Fruit fly (Drosophila melanogaster) whole organism, embryonic: ENCODE results near the gene pasi2.

Experiments used
- Asciz ChIP-seq: fragments of 200-800 bp; sonication (Bioruptor generic); optimal IDR thresholded peaks from 2 replicates; lab custom pipeline; 2017; ENCODE audit warnings: missing biosample characterization, mild to moderate bottlenecking, missing genetic modification characterization, missing genetic modification reagents
- Bteb2 ChIP-seq: fragments of 200-800 bp; sonication (Bioruptor generic); optimal IDR thresholded peaks from 2 replicates; lab custom pipeline; 2016; ENCODE audit warnings: missing biosample characterization, missing genetic modification characterization
- CG10979 ChIP-seq: fragments of 200-800 bp; sonication (Bioruptor generic); optimal IDR thresholded peaks from 2 replicates; lab custom pipeline; 2018; ENCODE audit warnings: missing biosample characterization, mild to moderate bottlenecking, missing genetic modification characterization, moderate library complexity
- CG11093 ChIP-seq: fragments of 200-800 bp; sonication (Bioruptor generic); IDR thresholded peaks from 3 replicates; pipeline ENCODE4 v1.3.6; 2022; ENCODE audit warnings: missing biosample characterization, missing genetic modification characterization
- CG12071 ChIP-seq: fragments of 200-800 bp; sonication (Bioruptor generic); optimal IDR thresholded peaks from 3 replicates; lab custom pipeline; 2018; ENCODE audit warnings: missing biosample characterization, mild to moderate bottlenecking, missing genetic modification characterization
- CG14965 ChIP-seq: fragments of 200-800 bp; sonication (Bioruptor generic); optimal IDR thresholded peaks from 2 replicates; lab custom pipeline; 2016; ENCODE audit warnings: missing biosample characterization, missing genetic modification characterization, borderline replicate concordance
- CG15514 ChIP-seq: fragments of 200-800 bp; sonication (Bioruptor generic); optimal IDR thresholded peaks from 3 replicates; lab custom pipeline; 2017; ENCODE audit warnings: missing biosample characterization, missing genetic modification characterization, mild to moderate bottlenecking, moderate library complexity, missing genetic modification reagents
- CG17829 ChIP-seq: fragments of 200-800 bp; optimal IDR thresholded peaks from 2 replicates; lab custom pipeline; 2019; ENCODE audit warnings: missing biosample characterization, mild to moderate bottlenecking, missing genetic modification characterization, moderate library complexity
- CG18262 ChIP-seq: fragments of 200-800 bp; optimal IDR thresholded peaks from 3 replicates; lab custom pipeline; 2019; ENCODE audit warnings: missing biosample characterization, mild to moderate bottlenecking, missing genetic modification characterization, moderate library complexity
- CG18476 ChIP-seq: fragments of 200-800 bp; sonication (Bioruptor generic); optimal IDR thresholded peaks from 2 replicates; lab custom pipeline; 2016; ENCODE audit warnings: missing biosample characterization, mild to moderate bottlenecking, missing genetic modification characterization
- CG31441 ChIP-seq: fragments of 200-800 bp; sonication (Bioruptor generic); IDR thresholded peaks from 2 replicates; pipeline ENCODE4 v1.3.6; 2022; ENCODE audit warnings: missing biosample characterization, missing genetic modification characterization
- CG7556 ChIP-seq: fragments of 200-800 bp; sonication (Bioruptor generic); optimal IDR thresholded peaks from 2 replicates; lab custom pipeline; 2017; ENCODE audit warnings: missing biosample characterization, mild to moderate bottlenecking, missing genetic modification characterization
- CG7786 ChIP-seq: fragments of 200-800 bp; sonication (Bioruptor generic); optimal IDR thresholded peaks from 2 replicates; lab custom pipeline; 2016; ENCODE audit warnings: missing biosample characterization, missing genetic modification characterization
- CG8290 ChIP-seq, 3 experiments: fragments of 200-800 bp; sonication (Bioruptor generic); optimal IDR thresholded peaks; 2 replicates each; lab custom pipeline; 2016 to 2019; ENCODE audit warnings: missing biosample characterization in 3 of 3, missing genetic modification characterization in 3 of 3, mild to moderate bottlenecking in 2 of 3, moderate library complexity in 1 of 3
- CG9876 ChIP-seq: fragments of 200-800 bp; sonication (Bioruptor generic); optimal IDR thresholded peaks from 2 replicates; lab custom pipeline; 2016; ENCODE audit warnings: missing biosample characterization, missing genetic modification characterization
- CG9932 ChIP-seq: fragments of 200-800 bp; sonication (Bioruptor generic); IDR thresholded peaks from 2 replicates; pipeline ENCODE4 v1.3.6; 2022; ENCODE audit warnings: missing biosample characterization, missing genetic modification characterization
- Dad ChIP-seq: fragments of 200-800 bp; sonication (Bioruptor generic); optimal IDR thresholded peaks from 3 replicates; lab custom pipeline; 2016; ENCODE audit warnings: missing biosample characterization, missing genetic modification characterization
- Drgx ChIP-seq: fragments of 200-800 bp; sonication (Bioruptor generic); IDR thresholded peaks from 2 replicates; pipeline ENCODE4 v1.3.6; 2022; ENCODE audit warnings: missing biosample characterization, missing genetic modification characterization
- Elba2 ChIP-seq: fragments of 200-800 bp; sonication (Bioruptor generic); optimal IDR thresholded peaks from 3 replicates; lab custom pipeline; 2016; ENCODE audit warnings: missing biosample characterization, missing genetic modification characterization
- Fer1 ChIP-seq: fragments of 200-800 bp; sonication (Bioruptor generic); optimal IDR thresholded peaks from 2 replicates; lab custom pipeline; 2017; ENCODE audit warnings: missing biosample characterization, mild to moderate bottlenecking, missing genetic modification characterization
- Fer2 ChIP-seq: fragments of 200-800 bp; sonication (Bioruptor generic); optimal IDR thresholded peaks from 2 replicates; lab custom pipeline; 2018; ENCODE audit warnings: missing biosample characterization, mild to moderate bottlenecking, missing genetic modification characterization, moderate library complexity
- Gsc ChIP-seq: fragments of 200-800 bp; sonication (Bioruptor generic); IDR thresholded peaks from 2 replicates; pipeline ENCODE4 v1.3.6; 2022; ENCODE audit warnings: missing biosample characterization, missing genetic modification characterization
- Hmx ChIP-seq: fragments of 200-800 bp; sonication (Bioruptor generic); optimal IDR thresholded peaks from 2 replicates; lab custom pipeline; 2016; ENCODE audit warnings: missing biosample characterization, missing genetic modification characterization
- NFAT ChIP-seq: fragments of 200-800 bp; sonication (Bioruptor generic); IDR thresholded peaks from 2 replicates; pipeline ENCODE4 v1.3.6; 2022; ENCODE audit warnings: missing biosample characterization, missing genetic modification characterization
- Neu2 ChIP-seq: fragments of 200-800 bp; sonication (Bioruptor generic); optimal IDR thresholded peaks from 3 replicates; lab custom pipeline; 2016; ENCODE audit warnings: missing biosample characterization, missing genetic modification characterization, borderline replicate concordance
- Oaz ChIP-seq: fragments of 200-800 bp; sonication (Bioruptor generic); IDR thresholded peaks from 2 replicates; pipeline ENCODE4 v1.3.6; 2022; ENCODE audit warnings: missing biosample characterization, missing genetic modification characterization
- Opbp ChIP-seq: fragments of 200-800 bp; sonication (Bioruptor generic); IDR thresholded peaks from 3 replicates; pipeline ENCODE4 v1.3.6; 2022; ENCODE audit warnings: missing biosample characterization, missing genetic modification characterization; ENCODE audit not compliant: partially characterized antibody
- Side ChIP-seq: fragments of 200-800 bp; sonication (Bioruptor generic); optimal IDR thresholded peaks from 2 replicates; lab custom pipeline; 2016; ENCODE audit warnings: missing biosample characterization, missing genetic modification characterization
- Six4 ChIP-seq: fragments of 200-800 bp; sonication (Bioruptor generic); optimal IDR thresholded peaks from 2 replicates; lab custom pipeline; 2016; ENCODE audit warnings: missing biosample characterization, missing genetic modification characterization
- Sox100B ChIP-seq: fragments of 200-800 bp; sonication (Bioruptor generic); optimal IDR thresholded peaks from 3 replicates; lab custom pipeline; 2018; ENCODE audit warnings: missing biosample characterization, mild to moderate bottlenecking, missing genetic modification characterization
- Sox102F ChIP-seq: fragments of 200-800 bp; sonication (Bioruptor generic); optimal IDR thresholded peaks from 2 replicates; lab custom pipeline; 2018; ENCODE audit warnings: missing biosample characterization, mild to moderate bottlenecking, missing genetic modification characterization, moderate library complexity
- Sry-δ ChIP-seq: fragments of 200-800 bp; sonication (Bioruptor generic); optimal IDR thresholded peaks from 2 replicates; lab custom pipeline; 2016; ENCODE audit warnings: missing biosample characterization, missing genetic modification characterization
- abd-A ChIP-seq: fragments of 200-800 bp; sonication (Bioruptor generic); optimal IDR thresholded peaks from 3 replicates; lab custom pipeline; 2019; ENCODE audit warnings: missing biosample characterization, mild to moderate bottlenecking, missing genetic modification characterization, moderate library complexity
- al ChIP-seq: fragments of 200-800 bp; sonication (Bioruptor generic); IDR thresholded peaks from 2 replicates; pipeline ENCODE4 v1.3.6; 2022; ENCODE audit warnings: missing biosample characterization, missing genetic modification characterization
- amos ChIP-seq: fragments of 200-800 bp; sonication (Bioruptor generic); IDR thresholded peaks from 2 replicates; pipeline ENCODE4 v1.3.6; 2022; ENCODE audit warnings: missing biosample characterization, missing genetic modification characterization; ENCODE audit not compliant: partially characterized antibody
- bbx ChIP-seq: fragments of 200-800 bp; sonication (Bioruptor generic); IDR thresholded peaks from 2 replicates; pipeline ENCODE4 v1.3.6; 2022; ENCODE audit warnings: missing biosample characterization, missing genetic modification characterization; ENCODE audit not compliant: partially characterized antibody
- bigmax ChIP-seq: fragments of 200-800 bp; sonication (Bioruptor generic); optimal IDR thresholded peaks from 2 replicates; lab custom pipeline; 2018; ENCODE audit warnings: missing biosample characterization, mild to moderate bottlenecking, missing genetic modification characterization
- crc ChIP-seq: fragments of 200-800 bp; sonication (Bioruptor generic); optimal IDR thresholded peaks from 2 replicates; lab custom pipeline; 2016; ENCODE audit warnings: missing biosample characterization, missing genetic modification characterization
- cwo ChIP-seq: fragments of 200-800 bp; sonication (Bioruptor generic); optimal IDR thresholded peaks from 3 replicates; lab custom pipeline; 2017; ENCODE audit warnings: missing biosample characterization, missing genetic modification characterization, mild to moderate bottlenecking, moderate library complexity, missing genetic modification reagents
- hth ChIP-seq: fragments of >200 bp; optimal IDR thresholded peaks from 2 replicates; lab custom pipeline; 2017; ENCODE audit warnings: inconsistent platforms
- kay ChIP-seq: fragments of 200-800 bp; sonication (Bioruptor generic); optimal IDR thresholded peaks from 2 replicates; lab custom pipeline; 2016; ENCODE audit warnings: missing biosample characterization, missing genetic modification characterization
- kni ChIP-seq: fragments of 200-800 bp; sonication (Bioruptor generic); optimal IDR thresholded peaks from 3 replicates; lab custom pipeline; 2017; ENCODE audit warnings: mild to moderate bottlenecking, missing biosample characterization, missing genetic modification reagents, missing genetic modification characterization
- knrl ChIP-seq: fragments of 200-800 bp; sonication (Bioruptor generic); IDR thresholded peaks from 3 replicates; pipeline ENCODE4 v1.3.6; 2022; ENCODE audit warnings: missing biosample characterization, missing genetic modification characterization; ENCODE audit not compliant: partially characterized antibody
- lilli ChIP-seq: fragments of 200-800 bp; sonication (Bioruptor generic); optimal IDR thresholded peaks from 3 replicates; lab custom pipeline; 2016; ENCODE audit warnings: missing biosample characterization, missing genetic modification characterization
- lov ChIP-seq, 2 experiments: fragments of 200-800 bp in 1 of 2; fragments of >200 bp in 1 of 2; sonication (Bioruptor generic) in 1 of 2; IDR thresholded peaks in 1 of 2; optimal IDR thresholded peaks in 1 of 2; 2 replicates in 1 of 2; 3 replicates in 1 of 2; pipeline versions ENCODE4 v1.3.6 to Lab custom; 2017 to 2022; ENCODE audit warnings: missing biosample characterization in 1 of 2, missing genetic modification characterization in 1 of 2
- row ChIP-seq: fragments of 200-800 bp; sonication (Bioruptor generic); IDR thresholded peaks from 3 replicates; pipeline ENCODE4 v1.3.6; 2022; ENCODE audit warnings: missing biosample characterization, missing genetic modification characterization
- sens ChIP-seq: fragments of 200-800 bp; sonication (Bioruptor generic); peaks from one replicate; lab custom pipeline; 2016; ENCODE audit warnings: missing biosample characterization, missing genetic modification characterization
- sim ChIP-seq: fragments of 200-800 bp; sonication (Bioruptor generic); IDR thresholded peaks from 2 replicates; pipeline ENCODE4 v1.3.6; 2022; ENCODE audit warnings: missing biosample characterization, missing genetic modification characterization
- stc ChIP-seq: fragments of 200-800 bp; sonication (Bioruptor generic); IDR thresholded peaks from 2 replicates; pipeline ENCODE4 v1.3.6; 2022; ENCODE audit warnings: missing biosample characterization, missing genetic modification characterization
- z ChIP-seq: fragments of 200-800 bp; sonication (Bioruptor generic); IDR thresholded peaks from 3 replicates; pipeline ENCODE4 v1.3.6; 2022; ENCODE audit warnings: missing biosample characterization, missing genetic modification characterization

Gene pasi2

DNA sequence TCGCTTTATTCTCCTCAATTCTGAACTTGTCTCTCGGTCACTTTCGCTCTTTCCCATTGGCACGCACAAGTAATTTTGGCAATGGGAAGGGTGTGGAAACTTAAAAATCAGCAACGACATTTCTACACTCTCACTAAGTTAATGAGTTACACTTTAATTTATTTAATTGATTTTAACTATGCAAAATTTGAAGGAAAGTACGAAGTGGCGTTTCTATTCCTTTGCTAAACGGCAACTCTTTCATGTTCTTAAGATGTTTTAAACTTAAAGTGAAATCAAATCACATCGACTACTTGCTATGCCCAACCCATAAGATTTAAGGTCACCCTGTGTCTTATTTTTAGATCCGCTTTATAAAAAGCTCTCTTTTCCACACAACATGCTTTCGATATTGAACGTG, 35.4 kb downstream of the pasi2 start (continued):
- no peak for TF ChIP-seq Side (GFP tag; lab: Kevin White, UChicago)
- no peak for TF ChIP-seq CG18476 (GFP tag; lab: Kevin White, UChicago)
- no peak for TF ChIP-seq kni
- TF ChIP-seq Neu2 = no peak
- no peak for TF ChIP-seq CG8290 (GFP tag; optimal IDR thresholded peaks at IDR 0.05; lab: Kevin White, UChicago)
- TF ChIP-seq CG8290 (tag; optimal IDR thresholded peaks at IDR 0.05; lab: Kevin White, UChicago) = no peak
- peak; percentile 22 for TF ChIP-seq Six4
- TF ChIP-seq CG17829 (tag; lab: Kevin White, UChicago) = peak; percentile 5
- TF ChIP-seq Sox102F (GFP tag; lab: Kevin White, UChicago) = peak; percentile 71
- peak; percentile 27 for TF ChIP-seq Sox100B (GFP tag; lab: Kevin White, UChicago)
- no peak for TF ChIP-seq CG11093 (GFP tag; lab: Robert Waterston, UW)
- TF ChIP-seq CG18262 = peak; percentile 31
- TF ChIP-seq lov (optimal IDR thresholded peaks at IDR 0.05; lab: Kevin White, UChicago) = no peak
- no peak for TF ChIP-seq lov (GFP tag; IDR thresholded peaks at IDR 0.05; lab: Robert Waterston, UW)
- TF ChIP-seq lilli (GFP tag; lab: Kevin White, UChicago) = peak; percentile 67
- peak; percentile 48 for TF ChIP-seq CG7786 (GFP tag; lab: Kevin White, UChicago)
- TF ChIP-seq row = peak; percentile 85
- TF ChIP-seq CG9876 = no peak
- peak; percentile 52 for TF ChIP-seq cwo (GFP tag; lab: Kevin White, UChicago)
- no peak for TF ChIP-seq CG14965 (GFP tag; lab: Kevin White, UChicago)
- TF ChIP-seq sim (GFP tag; lab: Robert Waterston, UW) = no peak
- TF ChIP-seq NFAT (GFP tag; lab: Robert Waterston, UW) = peak; percentile 38; the same call in 1 of the 2 replicates
- TF ChIP-seq Bteb2 = peak; percentile 61
- TF ChIP-seq stc (GFP tag; lab: Robert Waterston, UW) = peak; percentile 73
- no peak for TF ChIP-seq knrl
- peak; percentile 17 for TF ChIP-seq crc (GFP tag; lab: Kevin White, UChicago)
- peak; percentile 72 for TF ChIP-seq Fer1 (GFP tag; lab: Kevin White, UChicago)
- peak; percentile 37; the same call in 1 of the 2 replicates for TF ChIP-seq CG31441 (GFP tag; lab: Robert Waterston, UW)
- no peak for TF ChIP-seq amos (GFP tag; lab: Robert Waterston, UW)
- no peak for TF ChIP-seq abd-A (tag; lab: Kevin White, UChicago)
- TF ChIP-seq hth (lab: Kevin White, UChicago) = no peak
- no peak for TF ChIP-seq bbx (GFP tag; lab: Robert Waterston, UW)
- peak; percentile 81 for TF ChIP-seq sens
- peak; percentile 28 for TF ChIP-seq CG15514
- TF ChIP-seq kay (GFP tag; lab: Kevin White, UChicago) = no peak
- TF ChIP-seq Asciz (GFP tag; lab: Kevin White, UChicago) = peak; percentile 30
- TF ChIP-seq Opbp (GFP tag; lab: Robert Waterston, UW) = no peak
- no peak for TF ChIP-seq bigmax (GFP tag; lab: Kevin White, UChicago)
- TF ChIP-seq Gsc = no peak
- no peak for TF ChIP-seq Elba2
- TF ChIP-seq CG12071 = peak; percentile 19
- no peak for TF ChIP-seq Hmx (GFP tag; lab: Kevin White, UChicago)
- TF ChIP-seq Drgx (GFP tag; lab: Robert Waterston, UW) = peak; percentile 44; the same call in 1 of the 2 replicates
- TF ChIP-seq Oaz (GFP tag; lab: Robert Waterston, UW) = peak; percentile 31; the same call in 1 of the 2 replicates
- no peak for TF ChIP-seq z (GFP tag; lab: Robert Waterston, UW)
- no peak for TF ChIP-seq Fer2 (tag; lab: Kevin White, UChicago)
- no peak for TF ChIP-seq Dad (GFP tag; lab: Kevin White, UChicago)
- no peak for TF ChIP-seq CG10979 (tag; lab: Kevin White, UChicago)
- TF ChIP-seq CG9932 (GFP tag; lab: Robert Waterston, UW) = peak; percentile 69
- peak; percentile 50 for TF ChIP-seq CG7556 (GFP tag; lab: Kevin White, UChicago)
- peak; percentile 52; the same call in 1 of the 2 replicates for TF ChIP-seq al (GFP tag; lab: Robert Waterston, UW)
- no peak for TF ChIP-seq Sry-δ
